Worm (Caenorhabditis elegans): ENCODE measurements around the gene nhr-112.

The nhr-112 gene

ce11 chrV:16729961-16730360 is 6.3 kb upstream of the nhr-112 start, which contains the start of gene srz-99:
Gene srz-99 (plus strand): TSS chrV:16730261.
- TF ChIP-seq ZK546.5 (tag; optimal IDR thresholded peaks at IDR 0.05) (no peak), nhr-77 (tag; optimal IDR thresholded peaks at IDR 0.05) (no peak), ztf-11 (tag; optimal IDR thresholded peaks at IDR 0.05) (no peak), nhr-25 (tag; optimal IDR thresholded peaks at IDR 0.05) (no peak), lin-13 (GFP tag; optimal IDR thresholded peaks at IDR 0.05) (no peak), sem-4 (tag; optimal IDR thresholded peaks at IDR 0.05) (no peak), skn-1 (tag; optimal IDR thresholded peaks at IDR 0.05) (no peak), mbf-1 (tag; optimal IDR thresholded peaks at IDR 0.05) (no peak), ama-1 (optimal IDR thresholded peaks at IDR 0.05) (no peak), elt-1 (tag; optimal IDR thresholded peaks at IDR 0.05) (no peak), snpc-4 (tag; optimal IDR thresholded peaks at IDR 0.05) (no peak), ceh-16 (tag; optimal IDR thresholded peaks at IDR 0.05) (no peak)

- TF ChIP-seq ZK546.5 (tag; optimal IDR thresholded peaks at IDR 0.05) (no peak), fos-1 (tag; optimal IDR thresholded peaks at IDR 0.05) (peak; percentile 60), dmd-4 (tag; optimal IDR thresholded peaks at IDR 0.05) (no peak)
Measured at ce11 chrV:16728431-16728830, 4.8 kb upstream of the nhr-112 start, which contains the start of gene fbxa-127. Gene fbxa-127 (plus strand): TSS chrV:16728731.

ce11 chrV:16726915-16727314 is 3.3 kb upstream of the nhr-112 start, which contains the start of gene T25E12.14:
Gene T25E12.14 (plus strand): TSS chrV:16727215.
- TF ChIP-seq ztf-11 (tag; optimal IDR thresholded peaks at IDR 0.05) (no peak), elt-1 (tag; optimal IDR thresholded peaks at IDR 0.05) (no peak), mab-5 (tag; optimal IDR thresholded peaks at IDR 0.05) (no peak)

- TF ChIP-seq crh-2 (tag; optimal IDR thresholded peaks at IDR 0.05) (peak; percentile 65), nhr-129 (tag; optimal IDR thresholded peaks at IDR 0.05) (no peak), sma-3 (GFP tag; optimal IDR thresholded peaks at IDR 0.05) (peak; percentile 31), ZK546.5 (tag; optimal IDR thresholded peaks at IDR 0.05) (no peak), lsy-2 (tag; optimal IDR thresholded peaks at IDR 0.05) (no peak), gmeb-1 (tag; optimal IDR thresholded peaks at IDR 0.05) (peak; percentile 16), sma-9 (GFP tag; optimal IDR thresholded peaks at IDR 0.05) (peak; percentile 74), sma-9 (tag; optimal IDR thresholded peaks at IDR 0.05) (no peak), fos-1 (tag; optimal IDR thresholded peaks at IDR 0.05) (peak; percentile 95)
Measured at ce11 chrV:16725955-16726354, 2.3 kb upstream of the nhr-112 start.

- TF ChIP-seq nhr-21 (tag; optimal IDR thresholded peaks at IDR 0.05) (no peak), nhr-6 (tag; optimal IDR thresholded peaks at IDR 0.05) (no peak), sma-9 (GFP tag; optimal IDR thresholded peaks at IDR 0.05) (peak; percentile 75), sma-9 (tag; optimal IDR thresholded peaks at IDR 0.05) (no peak), fos-1 (tag; optimal IDR thresholded peaks at IDR 0.05) (peak; percentile 41), F13H6.1 (tag; optimal IDR thresholded peaks at IDR 0.05) (no peak), unc-55 (GFP tag; optimal IDR thresholded peaks at IDR 0.05) (no peak), nhr-25 (tag; optimal IDR thresholded peaks at IDR 0.05) (no peak), nhr-23 (tag; optimal IDR thresholded peaks at IDR 0.05) (no peak), nhr-129 (tag; optimal IDR thresholded peaks at IDR 0.05) (peak; percentile 42)
Measured at ce11 chrV:16724574-16724973, 930 bp upstream of the nhr-112 start.

- no peak for TF ChIP-seq lsy-2 (tag; optimal IDR thresholded peaks at IDR 0.05)
Measured at ce11 chrV:16716574-16716973, 7.1 kb downstream of the nhr-112 start, which contains the start of gene srh-137. Gene srh-137 (minus strand): TSS chrV:16716674.

ce11 chrV:16713797-16714196 is 9.8 kb downstream of the nhr-112 start:
- no peak for TF ChIP-seq nhr-6 (tag; optimal IDR thresholded peaks at IDR 0.05)

- no peak for TF ChIP-seq sma-3 (GFP tag; optimal IDR thresholded peaks at IDR 0.05)
- TF ChIP-seq zag-1 (tag; optimal IDR thresholded peaks at IDR 0.05), result no peak
- no peak for TF ChIP-seq peb-1 (tag; optimal IDR thresholded peaks at IDR 0.05)
- TF ChIP-seq ztf-1 (GFP tag; conservative IDR thresholded peaks at IDR 0.05), result no peak
- no peak for TF ChIP-seq unc-39 (tag; optimal IDR thresholded peaks at IDR 0.05)
- TF ChIP-seq ceh-82 (tag; optimal IDR thresholded peaks at IDR 0.05), result no peak
- no peak for TF ChIP-seq ceh-16 (tag; optimal IDR thresholded peaks at IDR 0.05)
- no peak for TF ChIP-seq Y55F3AM.14 (GFP tag; optimal IDR thresholded peaks at IDR 0.05)
- TF ChIP-seq nhr-6 (tag; optimal IDR thresholded peaks at IDR 0.05), result no peak
- no peak for TF ChIP-seq F13H6.1 (tag; optimal IDR thresholded peaks at IDR 0.05)
- no peak for TF ChIP-seq aly-2 (tag; optimal IDR thresholded peaks at IDR 0.05)
- TF ChIP-seq ama-1 (optimal IDR thresholded peaks at IDR 0.05), result no peak
Measured at ce11 chrV:16706549-16706948, 17.1 kb downstream of the nhr-112 start, which contains the start of gene clec-9. Gene clec-9 (minus strand): TSS chrV:16706649.

All from whole organism, L2 larva.